Worm (Caenorhabditis elegans): ENCODE results near the gene pqn-25.

pqn-25 gene

ce11 chrIII:5505474-5506022, 6.9 kb downstream of the pqn-25 start:
- TF ChIP-seq tab-1 (GFP tag; IDR thresholded peaks at IDR 0.05) (0 out of 2 replicates have a peak, but pooled peaks have one; percentile 9), ref-1 (GFP tag; conservative IDR thresholded peaks at IDR 0.05) (no peak), med-1 (GFP tag; optimal IDR thresholded peaks at IDR 0.05; ENCODE audit: insufficient read depth) (no peak), klf-2 (GFP tag; conservative IDR thresholded peaks at IDR 0.05) (no peak), ztf-23 (GFP tag; IDR thresholded peaks at IDR 0.05) (no peak), T22C8.4 (GFP tag; IDR thresholded peaks at IDR 0.05) (no peak)

ce11 chrIII:5504725-5505473, 7.5 kb downstream of the pqn-25 start:
- no peak for TF ChIP-seq klf-2 (GFP tag; conservative IDR thresholded peaks at IDR 0.05)
- TF ChIP-seq flt-1 (GFP tag; IDR thresholded peaks at IDR 0.05), result 0 out of 2 replicates have a peak, but pooled peaks have one; percentile 54

- no peak for TF ChIP-seq med-1 (GFP tag; optimal IDR thresholded peaks at IDR 0.05; ENCODE audit: insufficient read depth)
- no peak for TF ChIP-seq T22C8.4 (GFP tag; IDR thresholded peaks at IDR 0.05)
- TF ChIP-seq flt-1 (GFP tag; IDR thresholded peaks at IDR 0.05), result 0 out of 2 replicates have a peak, but pooled peaks have one; percentile 16
These were observed 8.2 kb downstream of the pqn-25 start for ce11 chrIII:5504164-5504563.

ce11 chrIII:5503669-5504068, 8.7 kb downstream of the pqn-25 start:
- TF ChIP-seq flt-1 (GFP tag; IDR thresholded peaks at IDR 0.05), result no peak
- no peak for TF ChIP-seq tab-1 (GFP tag; IDR thresholded peaks at IDR 0.05)
- TF ChIP-seq ztf-29 (GFP tag; IDR thresholded peaks at IDR 0.05), result no peak
- no peak for TF ChIP-seq klf-2 (GFP tag; conservative IDR thresholded peaks at IDR 0.05)
- TF ChIP-seq cog-1 (tag; optimal IDR thresholded peaks at IDR 0.05), result no peak
- TF ChIP-seq ztf-23 (GFP tag; IDR thresholded peaks at IDR 0.05), result no peak
- no peak for TF ChIP-seq ref-1 (GFP tag; conservative IDR thresholded peaks at IDR 0.05)
- TF ChIP-seq T22C8.4 (GFP tag; IDR thresholded peaks at IDR 0.05), result no peak

- TF ChIP-seq ztf-23 (GFP tag; IDR thresholded peaks at IDR 0.05) (no peak), med-1 (GFP tag; optimal IDR thresholded peaks at IDR 0.05; ENCODE audit: insufficient read depth) (no peak), cog-1 (tag; optimal IDR thresholded peaks at IDR 0.05) (peak; percentile 56), T22C8.4 (GFP tag; IDR thresholded peaks at IDR 0.05) (no peak), tab-1 (GFP tag; IDR thresholded peaks at IDR 0.05) (no peak), ref-1 (GFP tag; conservative IDR thresholded peaks at IDR 0.05) (peak; percentile 43; the same call in 1 of the 2 replicates)
These were observed 9.4 kb downstream of the pqn-25 start for ce11 chrIII:5502915-5503575.

ce11 chrIII:5501358-5502287, 10.8 kb downstream of the pqn-25 start, which contains the start of gene R02F2.1:
Gene R02F2.1, plus strand, starts transcription at chrIII:5501885.
- TF ChIP-seq med-1 (GFP tag; optimal IDR thresholded peaks at IDR 0.05; ENCODE audit: insufficient read depth) (no peak), flt-1 (GFP tag; IDR thresholded peaks at IDR 0.05) (no peak), cog-1 (tag; optimal IDR thresholded peaks at IDR 0.05) (no peak), tab-1 (GFP tag; IDR thresholded peaks at IDR 0.05) (no peak), ztf-29 (GFP tag; IDR thresholded peaks at IDR 0.05) (no peak)

ce11 chrIII:5500732-5501131, 11.7 kb downstream of the pqn-25 start:
- TF ChIP-seq T22C8.4 (GFP tag; IDR thresholded peaks at IDR 0.05), result no peak
- TF ChIP-seq ztf-29 (GFP tag; IDR thresholded peaks at IDR 0.05), result no peak
- no peak for TF ChIP-seq flt-1 (GFP tag; IDR thresholded peaks at IDR 0.05)
- no peak for TF ChIP-seq ztf-23 (GFP tag; IDR thresholded peaks at IDR 0.05)
- no peak for TF ChIP-seq tab-1 (GFP tag; IDR thresholded peaks at IDR 0.05)
- no peak for TF ChIP-seq klf-2 (GFP tag; conservative IDR thresholded peaks at IDR 0.05)
- TF ChIP-seq cog-1 (tag; optimal IDR thresholded peaks at IDR 0.05), result no peak
- TF ChIP-seq ref-1 (GFP tag; conservative IDR thresholded peaks at IDR 0.05), result no peak

- no peak for TF ChIP-seq cog-1 (tag; optimal IDR thresholded peaks at IDR 0.05)
- TF ChIP-seq med-1 (GFP tag; optimal IDR thresholded peaks at IDR 0.05; ENCODE audit: insufficient read depth), result no peak
- TF ChIP-seq tab-1 (GFP tag; IDR thresholded peaks at IDR 0.05), result no peak
- no peak for TF ChIP-seq ztf-29 (GFP tag; IDR thresholded peaks at IDR 0.05)
- TF ChIP-seq ztf-23 (GFP tag; IDR thresholded peaks at IDR 0.05), result no peak
- no peak for TF ChIP-seq klf-2 (GFP tag; conservative IDR thresholded peaks at IDR 0.05)
- TF ChIP-seq flt-1 (GFP tag; IDR thresholded peaks at IDR 0.05), result no peak
- no peak for TF ChIP-seq ref-1 (GFP tag; conservative IDR thresholded peaks at IDR 0.05)
- no peak; the same call in 1 of the 2 replicates for TF ChIP-seq T22C8.4 (GFP tag; IDR thresholded peaks at IDR 0.05)
These were observed 12.5 kb downstream of the pqn-25 start for ce11 chrIII:5499942-5500341.

ce11 chrIII:5498973-5499372, 13.4 kb downstream of the pqn-25 start, which contains the start of gene R02F2.9:
Gene R02F2.9, plus strand, starts transcription at chrIII:5499190.
- 0 out of 2 replicates have a peak, but pooled peaks have one; percentile 36 for TF ChIP-seq flt-1 (GFP tag; IDR thresholded peaks at IDR 0.05)
- TF ChIP-seq cog-1 (tag; optimal IDR thresholded peaks at IDR 0.05), result no peak
